Fruit fly (Drosophila melanogaster): ENCODE results near the gene opm.
A peak's percentile ranks its signal among the peaks of the same experiment; 100 is the strongest.

The opm gene

dm6 chrX:15043700-15044225, 22.5 kb downstream of the opm start, which contains the start of gene CG5541 (continued):
- no peak for TF ChIP-seq nerfin-2 (GFP tag; IDR thresholded peaks at IDR 0.05; ENCODE audit: partially characterized antibody)
- peak; percentile 35 for TF ChIP-seq exex (tag; optimal IDR thresholded peaks at IDR 0.05)
- TF ChIP-seq peb (GFP tag; IDR thresholded peaks at IDR 0.05) = no peak
- TF ChIP-seq Tbp (GFP tag; optimal IDR thresholded peaks at IDR 0.05) = no peak
- no peak for TF ChIP-seq CG14965 (GFP tag; optimal IDR thresholded peaks at IDR 0.05; ENCODE audit: borderline replicate concordance)
- no peak; the same call in 2 of the 3 replicates for TF ChIP-seq dysf (GFP tag; IDR thresholded peaks at IDR 0.05)
- no peak for TF ChIP-seq Vsx1 (GFP tag; optimal IDR thresholded peaks at IDR 0.05)
- no peak for TF ChIP-seq abd-A (tag; optimal IDR thresholded peaks at IDR 0.05)
- peak; percentile 45 for TF ChIP-seq CG2120 (GFP tag; optimal IDR thresholded peaks at IDR 0.05)
- no peak for TF ChIP-seq CG10654 (GFP tag; optimal IDR thresholded peaks at IDR 0.05)
- no peak for TF ChIP-seq CG1024 (GFP tag; IDR thresholded peaks at IDR 0.05)
- TF ChIP-seq CG10979 (tag; optimal IDR thresholded peaks at IDR 0.05) = peak; percentile 10
- no peak for TF ChIP-seq h (optimal IDR thresholded peaks at IDR 0.05)
- no peak for TF ChIP-seq CG15011 (GFP tag; optimal IDR thresholded peaks at IDR 0.05)
- TF ChIP-seq CG1603 (tag; optimal IDR thresholded peaks at IDR 0.05) = no peak
- TF ChIP-seq CG34422 (GFP tag; IDR thresholded peaks at IDR 0.05) = peak; percentile 52; the same call in 1 of the 3 replicates
- TF ChIP-seq Rfx (GFP tag; IDR thresholded peaks at IDR 0.05) = peak; percentile 35; the same call in 1 of the 2 replicates
- TF ChIP-seq CG6654 (GFP tag; optimal IDR thresholded peaks at IDR 0.05) = no peak
- TF ChIP-seq CG8478 (optimal IDR thresholded peaks at IDR 0.05) = no peak
- no peak for TF ChIP-seq tgo (GFP tag; IDR thresholded peaks at IDR 0.05)
- TF ChIP-seq fd64A (GFP tag; optimal IDR thresholded peaks at IDR 0.05) = no peak
- TF ChIP-seq CG31388 (GFP tag; optimal IDR thresholded peaks at IDR 0.05) = no peak
- TF ChIP-seq CG12769 (tag; optimal IDR thresholded peaks at IDR 0.05) = peak; percentile 1
- TF ChIP-seq Dbx (GFP tag; IDR thresholded peaks at IDR 0.05) = 0 out of 3 replicates have a peak, but pooled peaks have one; percentile 24
- TF ChIP-seq dimm (GFP tag; IDR thresholded peaks at IDR 0.05) = no peak
- no peak for TF ChIP-seq zfh2 (GFP tag; optimal IDR thresholded peaks at IDR 0.05)
- no peak for TF ChIP-seq dati (GFP tag; IDR thresholded peaks at IDR 0.05)
- no peak for TF ChIP-seq CG34224 (GFP tag; IDR thresholded peaks at IDR 0.05; ENCODE audit: partially characterized antibody)
- TF ChIP-seq tll (GFP tag; optimal IDR thresholded peaks at IDR 0.05) = no peak
- no peak for TF ChIP-seq lmd (GFP tag; IDR thresholded peaks at IDR 0.05)
- no peak for TF ChIP-seq CG17829 (tag; optimal IDR thresholded peaks at IDR 0.05)
- TF ChIP-seq Dek (tag; optimal IDR thresholded peaks at IDR 0.05) = no peak
- no peak for TF ChIP-seq tup (GFP tag; optimal IDR thresholded peaks at IDR 0.05)
- no peak for TF ChIP-seq dmrt11E (tag; optimal IDR thresholded peaks at IDR 0.05)
- TF ChIP-seq CG1832 (GFP tag; optimal IDR thresholded peaks at IDR 0.05) = no peak
- TF ChIP-seq Xrp1 (GFP tag; IDR thresholded peaks at IDR 0.05) = peak; percentile 6; the same call in 1 of the 2 replicates
- TF ChIP-seq tna (GFP tag; IDR thresholded peaks at IDR 0.05; ENCODE audit: partially characterized antibody) = no peak
- peak; percentile 45 for TF ChIP-seq CoRest (tag; optimal IDR thresholded peaks at IDR 0.05)
- TF ChIP-seq CG9437 (GFP tag; optimal IDR thresholded peaks at IDR 0.05) = peak; percentile 72
- no peak for TF ChIP-seq crc (GFP tag; optimal IDR thresholded peaks at IDR 0.05)
- no peak for TF ChIP-seq CG16863 (GFP tag; optimal IDR thresholded peaks at IDR 0.05)
- TF ChIP-seq CTCF (GFP tag; optimal IDR thresholded peaks at IDR 0.05) = no peak
- TF ChIP-seq Xbp1 (GFP tag; optimal IDR thresholded peaks at IDR 0.05) = no peak
- no peak for TF ChIP-seq otp (GFP tag; IDR thresholded peaks at IDR 0.05)
- TF ChIP-seq Hmr (GFP tag; optimal IDR thresholded peaks at IDR 0.05) = peak; percentile 33
- no peak for TF ChIP-seq CG2712 (tag; optimal IDR thresholded peaks at IDR 0.05)
- peak; percentile 57 for TF ChIP-seq CG9932 (GFP tag; IDR thresholded peaks at IDR 0.05)
- TF ChIP-seq tin (GFP tag; optimal IDR thresholded peaks at IDR 0.05) = no peak
- TF ChIP-seq chm (GFP tag; IDR thresholded peaks at IDR 0.05) = 0 out of 2 replicates have a peak, but pooled peaks have one; percentile 10
- TF ChIP-seq salm (tag; optimal IDR thresholded peaks at IDR 0.05) = no peak
- TF ChIP-seq bbx (GFP tag; IDR thresholded peaks at IDR 0.05; ENCODE audit: partially characterized antibody) = no peak
- no peak for TF ChIP-seq emc (GFP tag; optimal IDR thresholded peaks at IDR 0.05)
